Fruit fly (Drosophila melanogaster): ENCODE measurements around the gene neb.

dm6 chr2L:20069158-20070016, 6.2 kb upstream of the neb start:
- TF ChIP-seq EcR (GFP tag; optimal IDR thresholded peaks at IDR 0.05) (peak; percentile 87), CG10348 (GFP tag; IDR thresholded peaks at IDR 0.05) (no peak), CG4496 (GFP tag; IDR thresholded peaks at IDR 0.05) (no peak)
